Worm (Caenorhabditis elegans): Measurements from ENCODE around the gene flh-2.
A peak's percentile ranks its signal among the peaks of the same experiment; 100 is the strongest.

Gene flh-2

DNA sequence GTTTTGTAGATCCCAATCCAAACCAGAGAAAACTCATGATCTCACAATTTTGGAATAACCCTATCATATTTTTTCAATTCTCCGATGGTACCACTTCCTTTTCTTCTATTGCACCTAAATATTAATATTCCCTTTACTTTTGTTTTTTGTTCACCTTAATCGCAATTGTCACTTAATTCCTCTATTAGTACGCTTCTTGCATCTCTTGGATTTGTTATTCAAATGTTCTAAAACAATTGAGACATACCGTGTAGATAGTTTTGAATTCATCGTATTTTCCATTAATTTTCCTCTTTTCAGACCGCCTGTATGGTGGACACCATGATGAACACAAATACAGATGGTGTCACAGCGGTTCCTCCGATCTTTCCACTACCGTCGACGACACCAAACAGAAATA, at the start of gene flh-2:
Gene flh-2, plus strand, starts transcription at position 301 of the 400 bp plus-strand sequence.
- TF ChIP-seq hlh-8 (tag; optimal IDR thresholded peaks at IDR 0.05) (no peak), eyg-1 (tag; optimal IDR thresholded peaks at IDR 0.05) (no peak), hlh-6 (tag; optimal IDR thresholded peaks at IDR 0.05) (no peak), sox-4 (tag; optimal IDR thresholded peaks at IDR 0.05) (no peak), ceh-19 (GFP tag; optimal IDR thresholded peaks at IDR 0.05) (no peak), ceh-45 (GFP tag; IDR thresholded peaks at IDR 0.05) (no peak), nfya-1 (tag; optimal IDR thresholded peaks at IDR 0.05) (no peak), npax-4 (tag; optimal IDR thresholded peaks at IDR 0.05) (no peak), tbx-2 (tag; optimal IDR thresholded peaks at IDR 0.05) (no peak)

DNA sequence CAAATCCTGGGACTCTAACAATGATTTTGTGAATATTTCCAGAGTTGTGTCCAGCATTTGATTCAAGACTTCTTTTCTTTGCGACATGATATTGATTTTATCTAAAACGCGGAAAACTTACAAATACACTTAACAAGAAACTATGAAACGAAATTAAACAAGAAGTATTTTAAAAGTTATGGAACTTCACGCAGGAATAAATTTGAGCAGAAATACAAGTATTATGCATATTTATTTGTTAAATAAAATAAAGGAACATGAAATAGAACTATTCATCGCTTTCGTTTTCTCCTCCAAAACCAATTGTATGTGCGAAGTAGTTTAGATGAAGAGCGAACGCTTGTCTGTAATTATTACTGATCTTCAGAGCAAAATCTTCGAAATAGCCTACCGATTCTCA, 48.1 kb upstream of the flh-2 start, which contains the start of gene kbp-2:
Gene kbp-2, minus strand, starts transcription at position 101 of the 400 bp plus-strand sequence.
- TF ChIP-seq elt-4 (tag; optimal IDR thresholded peaks at IDR 0.05) = no peak
- TF ChIP-seq zip-5 (tag; optimal IDR thresholded peaks at IDR 0.05) = no peak
- no peak for TF ChIP-seq tbx-2 (tag; optimal IDR thresholded peaks at IDR 0.05)
- no peak for TF ChIP-seq sdc-2 (tag; optimal IDR thresholded peaks at IDR 0.05)
- no peak for TF ChIP-seq pha-2 (tag; optimal IDR thresholded peaks at IDR 0.05)
- TF ChIP-seq nhr-232 (tag; optimal IDR thresholded peaks at IDR 0.05) = no peak
- TF ChIP-seq hlh-8 (tag; optimal IDR thresholded peaks at IDR 0.05) = no peak
- TF ChIP-seq odd-2 (tag; optimal IDR thresholded peaks at IDR 0.05) = no peak
- no peak for TF ChIP-seq ceh-31 (tag; optimal IDR thresholded peaks at IDR 0.05)

DNA sequence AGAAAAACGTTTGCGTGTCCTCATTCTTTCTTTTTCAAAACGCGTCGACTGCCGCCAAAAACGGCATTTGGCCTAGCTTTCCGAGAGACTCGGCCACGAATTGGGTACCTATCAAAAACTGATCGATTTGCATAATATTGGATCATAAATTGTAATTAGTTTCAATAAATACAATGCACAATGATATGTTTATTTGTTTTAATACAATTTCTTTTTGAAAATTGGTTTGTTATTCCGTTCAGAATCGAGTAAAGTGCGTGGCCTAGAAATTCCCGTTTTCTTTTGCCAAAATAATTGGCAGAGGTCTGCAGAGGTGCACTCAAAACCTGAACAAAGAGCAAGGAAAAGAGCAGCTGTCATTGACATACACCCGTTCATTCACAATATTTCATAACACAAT, 46.5 kb upstream of the flh-2 start, which contains the start of gene F26F4.8:
Gene F26F4.8, minus strand, starts transcription at position 69 of the 400 bp plus-strand sequence.
- TF ChIP-seq fkh-6 (tag; optimal IDR thresholded peaks at IDR 0.05) (peak; percentile 40), tbx-7 (tag; optimal IDR thresholded peaks at IDR 0.05) (peak; percentile 85), tbx-2 (tag; optimal IDR thresholded peaks at IDR 0.05) (peak; percentile 85), ref-2 (tag; optimal IDR thresholded peaks at IDR 0.05) (peak; percentile 51), ceh-14 (tag; optimal IDR thresholded peaks at IDR 0.05) (peak; percentile 14), ttx-3 (tag; optimal IDR thresholded peaks at IDR 0.05) (no peak), ceh-6 (GFP tag; optimal IDR thresholded peaks at IDR 0.05) (no peak), hlh-8 (tag; optimal IDR thresholded peaks at IDR 0.05) (peak; percentile 89), lim-6 (tag; optimal IDR thresholded peaks at IDR 0.05) (peak; percentile 43), madf-2 (tag; optimal IDR thresholded peaks at IDR 0.05) (no peak), unc-42 (tag; optimal IDR thresholded peaks at IDR 0.05) (peak; percentile 20), unc-86 (tag; optimal IDR thresholded peaks at IDR 0.05) (peak; percentile 10), fax-1 (tag; optimal IDR thresholded peaks at IDR 0.05) (peak; percentile 51), zip-5 (tag; optimal IDR thresholded peaks at IDR 0.05) (peak; percentile 75), ceh-18 (tag; optimal IDR thresholded peaks at IDR 0.05) (peak; percentile 6), ceh-31 (tag; optimal IDR thresholded peaks at IDR 0.05) (peak; percentile 92), F13H6.1 (tag; optimal IDR thresholded peaks at IDR 0.05) (peak; percentile 37), elt-4 (tag; optimal IDR thresholded peaks at IDR 0.05) (no peak), ceh-34 (tag; optimal IDR thresholded peaks at IDR 0.05) (peak; percentile 15), C08G9.2 (tag; optimal IDR thresholded peaks at IDR 0.05) (peak; percentile 90), ets-4 (tag; optimal IDR thresholded peaks at IDR 0.05) (peak; percentile 88), nhr-11 (tag; optimal IDR thresholded peaks at IDR 0.05) (no peak), rnt-1 (tag; optimal IDR thresholded peaks at IDR 0.05) (peak; percentile 46), mec-3 (tag; optimal IDR thresholded peaks at IDR 0.05; ENCODE audit: borderline replicate concordance) (peak; percentile 79), Y22D7AL.16 (tag; optimal IDR thresholded peaks at IDR 0.05) (no peak), pax-1 (tag; optimal IDR thresholded peaks at IDR 0.05) (no peak), ceh-48 (tag; optimal IDR thresholded peaks at IDR 0.05) (no peak), ceh-2 (tag; optimal IDR thresholded peaks at IDR 0.05) (peak; percentile 93), eyg-1 (tag; optimal IDR thresholded peaks at IDR 0.05) (peak; percentile 7), sdc-2 (tag; optimal IDR thresholded peaks at IDR 0.05) (peak; percentile 54), elt-2 (tag; optimal IDR thresholded peaks at IDR 0.05) (peak; percentile 62), ahr-1 (tag; optimal IDR thresholded peaks at IDR 0.05) (peak; percentile 24), ztf-16 (tag; optimal IDR thresholded peaks at IDR 0.05) (peak; percentile 1)
